Fruit fly (Drosophila melanogaster): ENCODE data around the gene CG4073.

CG4073 gene

dm6 chr3R:10680825-10681681 lies 33.5 kb upstream of the CG4073 start, which contains the start of gene Phyhd1 (continued):
- TF ChIP-seq pum (GFP tag; optimal IDR thresholded peaks at IDR 0.05) (peak; percentile 90), CG1832 (GFP tag; optimal IDR thresholded peaks at IDR 0.05) (no peak), CG12769 (tag; optimal IDR thresholded peaks at IDR 0.05) (peak; percentile 97), CG4360 (GFP tag; IDR thresholded peaks at IDR 0.05) (peak; percentile 77), ATbp (GFP tag; optimal IDR thresholded peaks at IDR 0.05) (peak; percentile 97), CG17385 (GFP tag; optimal IDR thresholded peaks at IDR 0.05) (peak; percentile 89), br (optimal IDR thresholded peaks at IDR 0.05) (no peak), schlank (tag; optimal IDR thresholded peaks at IDR 0.05) (peak; percentile 88), Lim3 (GFP tag; IDR thresholded peaks at IDR 0.05) (peak; percentile 82; the same call in 1 of the 2 replicates), tna (GFP tag; IDR thresholded peaks at IDR 0.05; ENCODE audit: partially characterized antibody) (no peak; the same call in 1 of the 2 replicates), CG18764 (GFP tag; optimal IDR thresholded peaks at IDR 0.05) (peak; percentile 90), CG3847 (GFP tag; IDR thresholded peaks at IDR 0.05) (peak; percentile 92), CG11695 (GFP tag; IDR thresholded peaks at IDR 0.05) (peak; percentile 95), usp (GFP tag; optimal IDR thresholded peaks at IDR 0.05) (no peak), D19A (tag; optimal IDR thresholded peaks at IDR 0.05) (peak; percentile 100), CG16813 (GFP tag; IDR thresholded peaks at IDR 0.05; ENCODE audit: partially characterized antibody) (no peak), sna (GFP tag; IDR thresholded peaks at IDR 0.05; ENCODE audit: partially characterized antibody) (no peak), Nf-YC (tag; optimal IDR thresholded peaks at IDR 0.05) (peak; percentile 76), caup (GFP tag; optimal IDR thresholded peaks at IDR 0.05; ENCODE audit: severe bottlenecking) (peak; percentile 89), Sry-β (GFP tag; optimal IDR thresholded peaks at IDR 0.05) (peak; percentile 55), E2f1 (GFP tag; IDR thresholded peaks at IDR 0.05) (peak; percentile 94), Mad (GFP tag; optimal IDR thresholded peaks at IDR 0.05) (peak; percentile 92), Gsc (GFP tag; IDR thresholded peaks at IDR 0.05) (peak; percentile 60), CG1602 (GFP tag; optimal IDR thresholded peaks at IDR 0.05) (peak; percentile 95), Hr39 (optimal IDR thresholded peaks at IDR 0.05) (no peak), CG30403 (GFP tag; optimal IDR thresholded peaks at IDR 0.05) (peak; percentile 98), Oli (tag; optimal IDR thresholded peaks at IDR 0.05) (peak; percentile 96), CG11560 (tag; IDR thresholded peaks at IDR 0.05) (peak; percentile 82), nom (GFP tag; optimal IDR thresholded peaks at IDR 0.05) (no peak), CoRest (tag; optimal IDR thresholded peaks at IDR 0.05) (peak; percentile 94), gcm2 (GFP tag; optimal IDR thresholded peaks at IDR 0.05) (peak; percentile 89), CG12659 (GFP tag; optimal IDR thresholded peaks at IDR 0.05) (peak; percentile 93), CG32532 (GFP tag; IDR thresholded peaks at IDR 0.05) (peak; percentile 94), her (GFP tag; optimal IDR thresholded peaks at IDR 0.05) (peak; percentile 95), CG3407 (GFP tag; optimal IDR thresholded peaks at IDR 0.05) (peak; percentile 93), toy (GFP tag; IDR thresholded peaks at IDR 0.05) (peak; percentile 81), tup (GFP tag; optimal IDR thresholded peaks at IDR 0.05) (peak; percentile 85), dimm (GFP tag; IDR thresholded peaks at IDR 0.05) (peak; percentile 64), ci (GFP tag; IDR thresholded peaks at IDR 0.05) (peak; percentile 97), NK7.1 (GFP tag; optimal IDR thresholded peaks at IDR 0.05) (peak; percentile 96), Xbp1 (GFP tag; optimal IDR thresholded peaks at IDR 0.05) (peak; percentile 96), Myb (GFP tag; optimal IDR thresholded peaks at IDR 0.05) (peak; percentile 87), Atf3 (GFP tag; optimal IDR thresholded peaks at IDR 0.05) (peak; percentile 91), h (optimal IDR thresholded peaks at IDR 0.05) (no peak), CG34224 (GFP tag; IDR thresholded peaks at IDR 0.05; ENCODE audit: partially characterized antibody) (no peak), cwo (GFP tag; optimal IDR thresholded peaks at IDR 0.05) (peak; percentile 92), danr (GFP tag; IDR thresholded peaks at IDR 0.05) (peak; percentile 70), sim (GFP tag; IDR thresholded peaks at IDR 0.05) (peak; percentile 72; the same call in 1 of the 2 replicates), sc (optimal IDR thresholded peaks at IDR 0.05) (no peak), sc (GFP tag; optimal IDR thresholded peaks at IDR 0.05) (peak; percentile 92)
